Fruit fly (Drosophila melanogaster) whole organism: Measurements from ENCODE around the gene cpo.

Experiments
- Dll ChIP-seq: fragments of >200 bp; optimal IDR thresholded peaks from 2 replicates; lab custom pipeline; 2017
- pan ChIP-seq: fragments of >200 bp; optimal IDR thresholded peaks from 2 replicates; lab custom pipeline; 2017
- usp ChIP-seq: fragments of >200 bp; optimal IDR thresholded peaks from 2 replicates; lab custom pipeline; 2017; ENCODE audit warnings: missing biosample characterization, missing genetic modification characterization, mixed read lengths

DNA sequence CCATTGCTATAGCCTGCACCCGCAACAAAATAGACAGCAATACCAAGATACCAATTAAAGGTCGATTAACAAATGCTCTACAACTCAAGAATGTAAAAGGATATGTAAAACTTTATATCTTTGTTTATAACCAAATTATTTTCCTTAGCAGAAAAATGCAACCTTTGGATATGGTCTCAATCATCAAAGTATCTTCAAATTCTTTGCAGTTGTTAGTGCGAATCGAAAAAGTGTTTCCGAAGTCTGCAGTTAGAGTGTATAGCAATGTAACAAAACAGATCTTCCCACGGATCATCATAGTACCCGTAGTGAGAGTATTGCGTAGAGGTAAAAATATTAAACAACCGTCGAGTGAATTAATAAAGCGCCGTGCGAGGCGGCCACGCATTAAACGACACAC lies 106.9 kb downstream of the cpo start:
- TF ChIP-seq Dll (lab: Kevin White, UChicago) (no peak), usp (GFP tag; lab: Kevin White, UChicago) (no peak), pan (lab: Kevin White, UChicago) (no peak)
